Worm (Caenorhabditis elegans) whole organism, L1 larva: ENCODE data around the gene frpr-11.

Experiments
- C16A3.4 ChIP-seq: fragments of 150-350 bp; optimal IDR thresholded peaks from 2 replicates; lab custom pipeline; 2014; ENCODE audit warnings: missing biosample characterization, missing genetic modification characterization
- F16B12.6 ChIP-seq: fragments of 150-350 bp; optimal IDR thresholded peaks from 2 replicates; lab custom pipeline; 2014; ENCODE audit warnings: missing biosample characterization, missing genetic modification characterization
- alr-1 ChIP-seq: fragments of 200-800 bp; sonication (Bioruptor generic); optimal IDR thresholded peaks from 2 replicates; lab custom pipeline; 2018; ENCODE audit warnings: borderline replicate concordance, mild to moderate bottlenecking, missing genetic modification characterization, missing compliant biosample characterization
- aly-2 ChIP-seq: fragments of 150-350 bp; optimal IDR thresholded peaks from 2 replicates; lab custom pipeline; 2014; ENCODE audit warnings: missing biosample characterization, missing genetic modification characterization
- blmp-1 ChIP-seq: fragments of 150-350 bp; optimal IDR thresholded peaks from 2 replicates; lab custom pipeline; 2014; ENCODE audit warnings: missing biosample characterization, missing genetic modification characterization
- ceh-82 ChIP-seq, 3 experiments: fragments of 150-350 bp in 1 of 3; sonication (generic microtip) in 2 of 3; optimal IDR thresholded peaks; 2 replicates each; lab custom pipeline; 2014 to 2017; ENCODE audit warnings: missing biosample characterization in 3 of 3, missing genetic modification characterization in 3 of 3
- ceh-88 ChIP-seq: fragments of 200-800 bp; sonication (Bioruptor generic); IDR thresholded peaks from 2 replicates; pipeline ENCODE4 v1.3.6; 2022; ENCODE audit warnings: missing genetic modification characterization, missing compliant biosample characterization
- dpl-1 ChIP-seq, 3 experiments: fragments of 150-350 bp in 2 of 3; sonication (generic microtip) in 1 of 3; optimal IDR thresholded peaks; 2 replicates each; lab custom pipeline; 2014 to 2017; ENCODE audit warnings: missing biosample characterization in 3 of 3, missing genetic modification characterization in 3 of 3, missing genetic modification reagents in 3 of 3
- efl-1 ChIP-seq, 4 experiments: fragments of 150-350 bp; optimal IDR thresholded peaks in 3 of 4; peaks in 1 of 4; 1 replicate in 1 of 4; 2 replicates in 3 of 4; lab custom pipeline; 2014; ENCODE audit warnings: missing biosample characterization in 2 of 4, missing genetic modification characterization in 2 of 4, missing genetic modification reagents in 2 of 4
- egl-27 ChIP-seq, 2 experiments: fragments of 150-350 bp in 1 of 2; sonication (generic microtip); optimal IDR thresholded peaks; 3 replicates each; lab custom pipeline; 2017 to 2018; ENCODE audit warnings: missing biosample characterization in 2 of 2, missing genetic modification characterization in 2 of 2, missing genetic modification reagents in 2 of 2
- ets-5 ChIP-seq: fragments of 200-800 bp; sonication (Bioruptor generic); IDR thresholded peaks from 2 replicates; pipeline ENCODE4 v1.3.6; 2022; ENCODE audit warnings: missing genetic modification characterization, missing compliant biosample characterization
- fkh-8 ChIP-seq: sonication (generic microtip); optimal IDR thresholded peaks from 2 replicates; lab custom pipeline; 2016; ENCODE audit warnings: mild to moderate bottlenecking, missing genetic modification characterization, missing compliant biosample characterization
- grh-1 ChIP-seq: fragments of 200-800 bp; sonication (Bioruptor generic); IDR thresholded peaks from 2 replicates; pipeline ENCODE4 v1.3.6; 2022; ENCODE audit warnings: missing genetic modification reagents, missing genetic modification characterization, missing compliant biosample characterization
- hlh-17 ChIP-seq: fragments of 200-800 bp; sonication (Bioruptor generic); optimal IDR thresholded peaks from 2 replicates; lab custom pipeline; 2018; ENCODE audit warnings: missing genetic modification characterization, mild to moderate bottlenecking, missing compliant biosample characterization, moderate library complexity, borderline replicate concordance
- hlh-4 ChIP-seq: sonication (generic microtip); optimal IDR thresholded peaks from 2 replicates; lab custom pipeline; 2016; ENCODE audit warnings: mild to moderate bottlenecking, missing genetic modification characterization, missing compliant biosample characterization
- hpl-2 ChIP-seq: fragments of 150-350 bp; optimal IDR thresholded peaks from 2 replicates; lab custom pipeline; 2014; ENCODE audit warnings: missing biosample characterization, missing genetic modification reagents, missing genetic modification characterization
- lin-13 ChIP-seq: fragments of 150-350 bp; optimal IDR thresholded peaks from 2 replicates; lab custom pipeline; 2014; ENCODE audit warnings: missing biosample characterization, missing genetic modification reagents, missing genetic modification characterization
- lin-39 ChIP-seq: fragments of 150-350 bp; optimal IDR thresholded peaks from 2 replicates; lab custom pipeline; 2014; ENCODE audit warnings: missing biosample characterization, missing genetic modification reagents, missing genetic modification characterization
- lsy-2 ChIP-seq, 2 experiments: fragments of 150-350 bp; optimal IDR thresholded peaks; 2 replicates each; lab custom pipeline; 2014; ENCODE audit warnings: missing biosample characterization in 2 of 2, missing genetic modification characterization in 2 of 2
- mdl-1 ChIP-seq, 2 experiments: fragments of 150-350 bp; optimal IDR thresholded peaks; 2 replicates each; lab custom pipeline; 2014 to 2017; ENCODE audit warnings: missing biosample characterization in 2 of 2, missing genetic modification characterization in 2 of 2, inconsistent platforms in 1 of 2
- mep-1 ChIP-seq: fragments of 150-350 bp; optimal IDR thresholded peaks from 2 replicates; lab custom pipeline; 2014; ENCODE audit warnings: missing biosample characterization, missing genetic modification characterization
- nhr-11 ChIP-seq: fragments of 150-350 bp; optimal IDR thresholded peaks from 2 replicates; lab custom pipeline; 2014; ENCODE audit warnings: missing biosample characterization, missing genetic modification characterization
- nhr-12 ChIP-seq: sonication (generic microtip); optimal IDR thresholded peaks from 2 replicates; lab custom pipeline; 2017; ENCODE audit warnings: missing biosample characterization, missing genetic modification characterization
- nhr-20 ChIP-seq: sonication (generic microtip); optimal IDR thresholded peaks from 2 replicates; lab custom pipeline; 2016; ENCODE audit warnings: mild to moderate bottlenecking, missing genetic modification characterization, missing compliant biosample characterization
- nhr-237 ChIP-seq: fragments of 150-350 bp; optimal IDR thresholded peaks from 2 replicates; lab custom pipeline; 2014; ENCODE audit warnings: missing biosample characterization, missing genetic modification characterization
- nhr-28 ChIP-seq: fragments of 150-350 bp; optimal IDR thresholded peaks from 2 replicates; lab custom pipeline; 2014; ENCODE audit warnings: missing biosample characterization, missing genetic modification characterization
- nhr-76 ChIP-seq: sonication (generic microtip); optimal IDR thresholded peaks from 2 replicates; lab custom pipeline; 2017; ENCODE audit warnings: missing biosample characterization, missing genetic modification characterization
- nhr-77 ChIP-seq: fragments of 150-350 bp; optimal IDR thresholded peaks from 2 replicates; lab custom pipeline; 2014; ENCODE audit warnings: missing biosample characterization, missing genetic modification characterization
- nhr-84 ChIP-seq: sonication (generic microtip); optimal IDR thresholded peaks from 2 replicates; lab custom pipeline; 2017; ENCODE audit warnings: missing biosample characterization, missing genetic modification characterization
- nhr-85 ChIP-seq: sonication (generic microtip); peaks from one replicate; lab custom pipeline; 2016; ENCODE audit warnings: missing genetic modification characterization, inconsistent platforms, missing compliant biosample characterization
- skn-1 ChIP-seq: fragments of 150-350 bp; optimal IDR thresholded peaks from 2 replicates; lab custom pipeline; 2014; ENCODE audit warnings: missing biosample characterization, missing genetic modification characterization
- zip-4 ChIP-seq: fragments of 200-800 bp; sonication (Bioruptor generic); optimal IDR thresholded peaks from 2 replicates; lab custom pipeline; 2018; ENCODE audit warnings: mild to moderate bottlenecking, missing genetic modification characterization, moderate library complexity, missing compliant biosample characterization

frpr-11 gene

ce11 chrV:8947499-8947898, 40.5 kb downstream of the frpr-11 start, which contains the start of gene gck-1:
Gene gck-1, plus strand, starts transcription at chrV:8947799.
- no peak for TF ChIP-seq nhr-28 (tag; lab: Kevin White, UChicago)
- TF ChIP-seq nhr-237 (tag; lab: Kevin White, UChicago), result no peak
- TF ChIP-seq fkh-8 (tag; lab: Kevin White, UChicago), result no peak
- TF ChIP-seq egl-27 (tag; optimal IDR thresholded peaks at IDR 0.05; lab: Kevin White, UChicago), result no peak
- TF ChIP-seq aly-2 (tag; lab: Kevin White, UChicago), result no peak
- no peak for TF ChIP-seq hpl-2 (GFP tag; lab: Kevin White, UChicago)
- no peak for TF ChIP-seq F16B12.6
- no peak for TF ChIP-seq alr-1 (tag; lab: Kevin White, UChicago)
- TF ChIP-seq nhr-84, result no peak

- TF ChIP-seq nhr-237 (tag; lab: Kevin White, UChicago), result no peak
- TF ChIP-seq ceh-88, result no peak
- no peak for TF ChIP-seq hlh-4 (tag; lab: Kevin White, UChicago)
- TF ChIP-seq efl-1 (optimal IDR thresholded peaks at IDR 0.05; lab: Kevin White, UChicago), result no peak
- TF ChIP-seq efl-1 (GFP tag; optimal IDR thresholded peaks at IDR 0.05 in 1 of 2; lab: Kevin White, UChicago), result no peak
- no peak for TF ChIP-seq hlh-17 (GFP tag; lab: Kevin White, UChicago)
- no peak for TF ChIP-seq lin-13 (GFP tag; lab: Kevin White, UChicago)
- TF ChIP-seq nhr-76 (tag; lab: Kevin White, UChicago), result no peak
- TF ChIP-seq egl-27 (tag; optimal IDR thresholded peaks at IDR 0.05; lab: Kevin White, UChicago), result no peak
- no peak for TF ChIP-seq zip-4
- TF ChIP-seq ets-5 (GFP tag; lab: Robert Waterston, UW), result no peak
- TF ChIP-seq nhr-85, result no peak
- TF ChIP-seq grh-1, result no peak
Observed at ce11 chrV:8948365-8948764, 41.4 kb downstream of the frpr-11 start.

- TF ChIP-seq nhr-85, result peak; percentile 37
- no peak for TF ChIP-seq ceh-82 (tag; optimal IDR thresholded peaks at IDR 0.05; lab: Kevin White, UChicago)
Observed at ce11 chrV:8948996-8949395, 42.0 kb downstream of the frpr-11 start.

ce11 chrV:8949873-8950272, 42.9 kb downstream of the frpr-11 start:
- TF ChIP-seq F16B12.6 (no peak), skn-1 (tag; lab: Kevin White, UChicago) (no peak), C16A3.4 (tag; lab: Kevin White, UChicago) (no peak), efl-1 (optimal IDR thresholded peaks at IDR 0.05; lab: Kevin White, UChicago) (no peak), efl-1 (GFP tag; optimal IDR thresholded peaks at IDR 0.05 in 1 of 2; lab: Kevin White, UChicago) (no peak), lsy-2 (tag; optimal IDR thresholded peaks at IDR 0.05; lab: Kevin White, UChicago) (no peak), nhr-11 (tag; lab: Kevin White, UChicago) (no peak), nhr-12 (tag; lab: Kevin White, UChicago) (no peak), mep-1 (tag; lab: Kevin White, UChicago) (no peak), nhr-77 (tag; lab: Kevin White, UChicago) (no peak), hlh-17 (GFP tag; lab: Kevin White, UChicago) (no peak), lin-39 (no peak), mdl-1 (tag; optimal IDR thresholded peaks at IDR 0.05; lab: Kevin White, UChicago) (no peak), grh-1 (no peak), ceh-82 (tag; optimal IDR thresholded peaks at IDR 0.05; lab: Kevin White, UChicago) (no peak), dpl-1 (GFP tag; optimal IDR thresholded peaks at IDR 0.05; lab: Kevin White, UChicago) (no peak)
- TF ChIP-seq, all 84 proteins: peak for 0

ce11 chrV:8956387-8957095, 49.5 kb downstream of the frpr-11 start, which contains the start of gene ttc-17:
Gene ttc-17, plus strand, starts transcription at chrV:8957045.
- TF ChIP-seq nhr-20 (no peak), blmp-1 (peak; percentile 31), lsy-2 (tag; optimal IDR thresholded peaks at IDR 0.05; lab: Kevin White, UChicago) (peak in 1 of 2 experiments; percentile 4)
